Worm (Caenorhabditis elegans): ENCODE measurements around the gene F13D12.10.
A peak's percentile ranks its signal among the peaks of the same experiment; 100 is the strongest.

The F13D12.10 gene

ce11 chrII:11746782-11747288 is 33.2 kb downstream of the F13D12.10 start (continued):
- TF ChIP-seq lir-3 (tag; optimal IDR thresholded peaks at IDR 0.05; ENCODE audit: poor library complexity) (peak; percentile 55), ztf-4 (tag; optimal IDR thresholded peaks at IDR 0.05) (peak; percentile 31), isw-1 (GFP tag; IDR thresholded peaks at IDR 0.05) (peak; percentile 39), sox-4 (tag; optimal IDR thresholded peaks at IDR 0.05) (peak; percentile 48), snu-23 (GFP tag; optimal IDR thresholded peaks at IDR 0.05) (peak; percentile 69), sptf-1 (tag; optimal IDR thresholded peaks at IDR 0.05) (no peak), aly-2 (tag; optimal IDR thresholded peaks at IDR 0.05) (no peak), jun-1 (tag; optimal IDR thresholded peaks at IDR 0.05) (peak; percentile 43), mab-9 (GFP tag; IDR thresholded peaks at IDR 0.05) (peak; percentile 72), hlh-17 (GFP tag; optimal IDR thresholded peaks at IDR 0.05; ENCODE audit: borderline replicate concordance) (no peak), nhr-19 (GFP tag; conservative IDR thresholded peaks at IDR 0.05) (peak; percentile 43), efl-1 (optimal IDR thresholded peaks at IDR 0.05) (peak; percentile 30 to 52), efl-1 (GFP tag; optimal IDR thresholded peaks at IDR 0.05 in 1 of 2) (peak in 1 of 2 experiments; percentile 64), swsn-7 (tag; optimal IDR thresholded peaks at IDR 0.05) (peak; percentile 72), elt-2 (tag; optimal IDR thresholded peaks at IDR 0.05) (no peak), mef-2 (tag; optimal IDR thresholded peaks at IDR 0.05) (peak; percentile 56), dsc-1 (tag; optimal IDR thresholded peaks at IDR 0.05) (peak; percentile 71)

- TF ChIP-seq F16B12.6 (tag; optimal IDR thresholded peaks at IDR 0.05) (peak; percentile 77), mep-1 (tag; optimal IDR thresholded peaks at IDR 0.05) (peak; percentile 29), lsy-2 (tag; optimal IDR thresholded peaks at IDR 0.05) (peak; percentile 85 to 94), sox-4 (tag; optimal IDR thresholded peaks at IDR 0.05) (no peak), hpl-2 (GFP tag; optimal IDR thresholded peaks at IDR 0.05) (no peak), ceh-8 (GFP tag; optimal IDR thresholded peaks at IDR 0.05) (no peak), tlp-1 (tag; optimal IDR thresholded peaks at IDR 0.05) (no peak)
Observed at ce11 chrII:11747889-11748288, 34.3 kb downstream of the F13D12.10 start.

- TF ChIP-seq lin-13 (GFP tag; optimal IDR thresholded peaks at IDR 0.05) = no peak
- peak; percentile 46 for TF ChIP-seq blmp-1 (tag; optimal IDR thresholded peaks at IDR 0.05)
- TF ChIP-seq fkh-8 (tag; optimal IDR thresholded peaks at IDR 0.05) = no peak
- no peak for TF ChIP-seq unc-62 (GFP tag; optimal IDR thresholded peaks at IDR 0.05)
- TF ChIP-seq efl-1 (optimal IDR thresholded peaks at IDR 0.05) = no peak
- peak in 1 of 2 experiments; percentile 27 for TF ChIP-seq efl-1 (GFP tag; optimal IDR thresholded peaks at IDR 0.05 in 1 of 2)
- no peak for TF ChIP-seq nhr-28 (tag; optimal IDR thresholded peaks at IDR 0.05)
Observed at ce11 chrII:11748494-11748893, 34.9 kb downstream of the F13D12.10 start, which contains the start of the genes F44E5.17 and gpb-1. TSS of gene F44E5.17 (minus strand) at chrII:11748594. TSS of gene gpb-1 (minus strand) at chrII:11748611.

- TF ChIP-seq isw-1 (GFP tag; IDR thresholded peaks at IDR 0.05) (peak; percentile 37; the same call in 1 of the 2 replicates), unc-30 (tag; optimal IDR thresholded peaks at IDR 0.05) (no peak), nhr-71 (tag; optimal IDR thresholded peaks at IDR 0.05) (peak; percentile 96), pax-3 (tag; optimal IDR thresholded peaks at IDR 0.05) (peak; percentile 59), fkh-10 (GFP tag; optimal IDR thresholded peaks at IDR 0.05) (peak; percentile 55), nhr-47 (tag; optimal IDR thresholded peaks at IDR 0.05) (peak; percentile 90), aha-1 (tag; optimal IDR thresholded peaks at IDR 0.05) (no peak), ama-1 (optimal IDR thresholded peaks at IDR 0.05) (peak; percentile 39), efl-3 (GFP tag; optimal IDR thresholded peaks at IDR 0.05) (no peak), tlp-1 (tag; optimal IDR thresholded peaks at IDR 0.05) (no peak), lin-39 (tag; optimal IDR thresholded peaks at IDR 0.05) (peak; percentile 8), Y116A8C.19 (tag; optimal IDR thresholded peaks at IDR 0.05; ENCODE audit: borderline replicate concordance) (no peak), ztf-4 (tag; optimal IDR thresholded peaks at IDR 0.05) (peak; percentile 92), dpl-1 (GFP tag; optimal IDR thresholded peaks at IDR 0.05) (peak; percentile 17 to 41 (median 40)), mdl-1 (tag; optimal IDR thresholded peaks at IDR 0.05) (peak in 1 of 2 experiments; percentile 54), nhr-76 (tag; optimal IDR thresholded peaks at IDR 0.05) (peak; percentile 29), nhr-11 (tag; optimal IDR thresholded peaks at IDR 0.05) (no peak), nhr-90 (tag; optimal IDR thresholded peaks at IDR 0.05; ENCODE audit: poor library complexity) (peak; percentile 56), lin-14 (GFP tag; optimal IDR thresholded peaks at IDR 0.05) (peak; percentile 95), ceh-90 (tag; optimal IDR thresholded peaks at IDR 0.05) (no peak), lir-3 (tag; optimal IDR thresholded peaks at IDR 0.05; ENCODE audit: poor library complexity) (peak; percentile 52), grh-1 (GFP tag; IDR thresholded peaks at IDR 0.05) (no peak), unc-130 (tag; optimal IDR thresholded peaks at IDR 0.05) (peak; percentile 51)
Observed at ce11 chrII:11749490-11750172, 36.0 kb downstream of the F13D12.10 start.
